Worm (Caenorhabditis elegans): ENCODE data around the gene D2096.7.

ce11 chrIV:8369135-8369534 is 8.3 kb downstream of the D2096.7 start, which contains the start of gene D2096.6:
- TF ChIP-seq nhr-77 (tag; optimal IDR thresholded peaks at IDR 0.05): no peak
- TF ChIP-seq F13H6.1 (tag; optimal IDR thresholded peaks at IDR 0.05): no peak
- TF ChIP-seq nhr-237 (tag; optimal IDR thresholded peaks at IDR 0.05): no peak
- TF ChIP-seq zag-1 (tag; optimal IDR thresholded peaks at IDR 0.05): no peak
- no peak for TF ChIP-seq lin-13 (GFP tag; optimal IDR thresholded peaks at IDR 0.05)
- TF ChIP-seq ama-1 (optimal IDR thresholded peaks at IDR 0.05): no peak

Measured in whole organism, L2 larva.